Worm (Caenorhabditis elegans): Measurements from ENCODE around the gene F54E7.9.

- no peak for TF ChIP-seq hnd-1 (tag; optimal IDR thresholded peaks at IDR 0.05)
- no peak for TF ChIP-seq flt-1 (GFP tag; IDR thresholded peaks at IDR 0.05)
- TF ChIP-seq ama-1 (optimal IDR thresholded peaks at IDR 0.05): no peak
- no peak for TF ChIP-seq B0310.2 (tag; optimal IDR thresholded peaks at IDR 0.05)
Measured at ce11 chrIII:5635179-5635578, 42.5 kb downstream of the F54E7.9 start, which contains the start of gene ckk-1.
